Fruit fly (Drosophila melanogaster) whole organism, embryonic: Measurements from ENCODE around the gene Pex11c.
A peak's percentile ranks its signal among the peaks of the same experiment; 100 is the strongest.

Source experiments
- BtbVII ChIP-seq: fragments of 200-800 bp; sonication (Bioruptor generic); optimal IDR thresholded peaks from 3 replicates; lab custom pipeline; 2017; ENCODE audit warnings: missing biosample characterization, mild to moderate bottlenecking, missing genetic modification characterization
- CG10462 ChIP-seq: fragments of 200-800 bp; sonication (Bioruptor generic); optimal IDR thresholded peaks from 2 replicates; lab custom pipeline; 2016; ENCODE audit warnings: missing biosample characterization, missing genetic modification characterization
- CG10543 ChIP-seq: fragments of 200-800 bp; sonication (Bioruptor generic); optimal IDR thresholded peaks from 3 replicates; lab custom pipeline; 2017; ENCODE audit warnings: missing biosample characterization, mild to moderate bottlenecking, missing genetic modification characterization, moderate library complexity
- CG13775 ChIP-seq: fragments of 200-800 bp; sonication (Bioruptor generic); optimal IDR thresholded peaks from 3 replicates; lab custom pipeline; 2017; ENCODE audit warnings: missing biosample characterization, mild to moderate bottlenecking, missing genetic modification characterization
- CG17328 ChIP-seq: fragments of 200-800 bp; sonication (Bioruptor generic); IDR thresholded peaks from 2 replicates; pipeline ENCODE4 v1.3.6; 2022; ENCODE audit warnings: missing biosample characterization, missing genetic modification characterization
- CG2116 ChIP-seq: fragments of 200-800 bp; sonication (Bioruptor generic); optimal IDR thresholded peaks from 3 replicates; lab custom pipeline; 2018; ENCODE audit warnings: missing biosample characterization, mild to moderate bottlenecking, missing genetic modification characterization
- CG2678 ChIP-seq: fragments of 200-800 bp; sonication (Bioruptor generic); optimal IDR thresholded peaks from 3 replicates; lab custom pipeline; 2019; ENCODE audit warnings: missing biosample characterization, mild to moderate bottlenecking, missing genetic modification characterization, moderate library complexity
- CG2712 ChIP-seq: fragments of 200-800 bp; optimal IDR thresholded peaks from 3 replicates; lab custom pipeline; 2019; ENCODE audit warnings: missing biosample characterization, mild to moderate bottlenecking, missing genetic modification characterization, moderate library complexity
- CG3281 ChIP-seq: fragments of 200-800 bp; sonication (Bioruptor generic); optimal IDR thresholded peaks from 3 replicates; lab custom pipeline; 2017; ENCODE audit warnings: missing biosample characterization, mild to moderate bottlenecking, missing genetic modification characterization
- CG33213 ChIP-seq: fragments of 200-800 bp; sonication (Bioruptor generic); optimal IDR thresholded peaks from 3 replicates; lab custom pipeline; 2016; ENCODE audit warnings: missing biosample characterization, missing genetic modification characterization
- CG3838 ChIP-seq: fragments of 200-800 bp; sonication (Bioruptor generic); optimal IDR thresholded peaks from 3 replicates; lab custom pipeline; 2016; ENCODE audit warnings: missing biosample characterization, missing genetic modification characterization
- CG6272 ChIP-seq: fragments of 200-800 bp; sonication (Bioruptor generic); IDR thresholded peaks from 2 replicates; pipeline ENCODE4 v1.3.6; 2022; ENCODE audit warnings: missing biosample characterization, missing genetic modification characterization
- CG6683 ChIP-seq: fragments of 200-800 bp; sonication (Bioruptor generic); optimal IDR thresholded peaks from 2 replicates; lab custom pipeline; 2017; ENCODE audit warnings: missing biosample characterization, mild to moderate bottlenecking, missing genetic modification characterization, missing genetic modification reagents
- CG7928 ChIP-seq: fragments of 200-800 bp; sonication (Bioruptor generic); optimal IDR thresholded peaks from 2 replicates; lab custom pipeline; 2017; ENCODE audit warnings: missing biosample characterization, mild to moderate bottlenecking, missing genetic modification characterization
- CG8281 ChIP-seq: fragments of 200-800 bp; sonication (Bioruptor generic); optimal IDR thresholded peaks from 2 replicates; lab custom pipeline; 2018; ENCODE audit warnings: missing biosample characterization, mild to moderate bottlenecking, missing genetic modification characterization, moderate library complexity
- CG8290 ChIP-seq, 3 experiments: fragments of 200-800 bp; sonication (Bioruptor generic); optimal IDR thresholded peaks; 2 replicates each; lab custom pipeline; 2016 to 2019; ENCODE audit warnings: missing biosample characterization in 3 of 3, missing genetic modification characterization in 3 of 3, mild to moderate bottlenecking in 2 of 3, moderate library complexity in 1 of 3
- CkIIα-i1 ChIP-seq: fragments of 200-800 bp; sonication (Bioruptor generic); IDR thresholded peaks from 2 replicates; pipeline ENCODE4 v1.3.6; 2022; ENCODE audit warnings: missing biosample characterization, missing genetic modification characterization
- Dref ChIP-seq: fragments of 200-800 bp; sonication (Bioruptor generic); IDR thresholded peaks from 2 replicates; pipeline ENCODE4 v1.3.6; 2022; ENCODE audit warnings: missing biosample characterization, missing genetic modification characterization
- HLH3B ChIP-seq: fragments of 200-800 bp; sonication (Bioruptor generic); IDR thresholded peaks from 2 replicates; pipeline ENCODE4 v1.3.6; 2022; ENCODE audit warnings: missing biosample characterization, missing genetic modification characterization
- Lim3 ChIP-seq: fragments of 200-800 bp; sonication (Bioruptor generic); IDR thresholded peaks from 2 replicates; pipeline ENCODE4 v1.3.6; 2022; ENCODE audit warnings: missing biosample characterization, missing genetic modification characterization
- MTF-1 ChIP-seq: fragments of 200-800 bp; sonication (Bioruptor generic); optimal IDR thresholded peaks from 2 replicates; lab custom pipeline; 2018; ENCODE audit warnings: missing biosample characterization, mild to moderate bottlenecking, missing genetic modification characterization, borderline replicate concordance
- NK7.1 ChIP-seq: fragments of 200-800 bp; sonication (Bioruptor generic); optimal IDR thresholded peaks from 3 replicates; lab custom pipeline; 2016; ENCODE audit warnings: missing biosample characterization, missing genetic modification characterization
- Usf ChIP-seq: fragments of 200-800 bp; sonication (Bioruptor generic); optimal IDR thresholded peaks from 2 replicates; lab custom pipeline; 2017; ENCODE audit warnings: missing genotype, missing biosample characterization, missing genetic modification characterization
- Vsx1 ChIP-seq: fragments of 200-800 bp; sonication (Bioruptor generic); optimal IDR thresholded peaks from 2 replicates; lab custom pipeline; 2017; ENCODE audit warnings: missing biosample characterization, mild to moderate bottlenecking, missing genetic modification characterization, missing genetic modification reagents
- ap ChIP-seq: fragments of 200-800 bp; sonication (Bioruptor generic); IDR thresholded peaks from 2 replicates; pipeline ENCODE4 v1.3.6; 2022; ENCODE audit warnings: missing biosample characterization, missing genetic modification characterization
- bab2 ChIP-seq: fragments of 200-800 bp; sonication (Bioruptor generic); optimal IDR thresholded peaks from 2 replicates; lab custom pipeline; 2016; ENCODE audit warnings: missing biosample characterization, missing genetic modification characterization
- br ChIP-seq: fragments of >200 bp; optimal IDR thresholded peaks from 2 replicates; lab custom pipeline; 2017
- cas ChIP-seq: fragments of 200-800 bp; sonication (Bioruptor generic); IDR thresholded peaks from 2 replicates; pipeline ENCODE4 v1.3.6; 2022; ENCODE audit warnings: missing biosample characterization, missing genetic modification characterization
- chinmo ChIP-seq: fragments of 200-800 bp; sonication (Bioruptor generic); IDR thresholded peaks from 4 replicates; pipeline ENCODE4 v1.3.6; 2022; ENCODE audit warnings: missing biosample characterization, missing genetic modification characterization; ENCODE audit not compliant: partially characterized antibody
- chn ChIP-seq: fragments of 200-800 bp; sonication (Bioruptor generic); optimal IDR thresholded peaks from 2 replicates; lab custom pipeline; 2016; ENCODE audit warnings: missing biosample characterization, missing genetic modification characterization
- corto ChIP-seq: fragments of 200-800 bp; sonication (Bioruptor generic); optimal IDR thresholded peaks from 2 replicates; lab custom pipeline; 2016; ENCODE audit warnings: missing biosample characterization, mild to moderate bottlenecking, missing genetic modification characterization, moderate library complexity
- cwo ChIP-seq: fragments of 200-800 bp; sonication (Bioruptor generic); optimal IDR thresholded peaks from 3 replicates; lab custom pipeline; 2017; ENCODE audit warnings: missing biosample characterization, missing genetic modification characterization, mild to moderate bottlenecking, moderate library complexity, missing genetic modification reagents
- dan ChIP-seq: fragments of 200-800 bp; sonication (Bioruptor generic); IDR thresholded peaks from 2 replicates; pipeline ENCODE4 v1.3.6; 2022; ENCODE audit warnings: missing biosample characterization, missing genetic modification characterization
- exex ChIP-seq: fragments of 200-800 bp; sonication (Bioruptor generic); optimal IDR thresholded peaks from 4 replicates; lab custom pipeline; 2018; ENCODE audit warnings: missing biosample characterization, mild to moderate bottlenecking, missing genetic modification characterization, moderate library complexity
- grn ChIP-seq: fragments of 200-800 bp; sonication (Bioruptor generic); optimal IDR thresholded peaks from 3 replicates; lab custom pipeline; 2017; ENCODE audit warnings: missing biosample characterization, missing genetic modification characterization
- gsb-n ChIP-seq: fragments of 200-800 bp; sonication (Bioruptor generic); optimal IDR thresholded peaks from 3 replicates; lab custom pipeline; 2018; ENCODE audit warnings: missing biosample characterization, mild to moderate bottlenecking, missing genetic modification characterization
- hth ChIP-seq: fragments of >200 bp; optimal IDR thresholded peaks from 2 replicates; lab custom pipeline; 2017; ENCODE audit warnings: inconsistent platforms
- jigr1 ChIP-seq: fragments of 200-800 bp; sonication (Bioruptor generic); IDR thresholded peaks from 3 replicates; pipeline ENCODE4 v1.3.6; 2022; ENCODE audit warnings: missing biosample characterization, missing genetic modification characterization
- lab ChIP-seq: fragments of 200-800 bp; sonication (Bioruptor generic); optimal IDR thresholded peaks from 3 replicates; lab custom pipeline; 2017; ENCODE audit warnings: missing biosample characterization, missing genetic modification characterization, mild to moderate bottlenecking, moderate library complexity, missing genetic modification reagents
- p53 ChIP-seq: fragments of 200-800 bp; sonication (Bioruptor generic); optimal IDR thresholded peaks from 2 replicates; lab custom pipeline; 2016; ENCODE audit warnings: missing biosample characterization, missing genetic modification characterization
- pan ChIP-seq, 4 experiments: fragments of >200 bp in 3 of 4; fragments of 200-800 bp in 1 of 4; sonication (Bioruptor generic) in 1 of 4; optimal IDR thresholded peaks in 3 of 4; IDR thresholded peaks in 1 of 4; 2 replicates each; pipeline versions ENCODE4 v1.3.6 to Lab custom; 2017 to 2022; ENCODE audit warnings: missing biosample characterization in 2 of 4, missing genetic modification characterization in 2 of 4, mixed read lengths in 1 of 4
- repo ChIP-seq: fragments of 200-800 bp; sonication (Bioruptor generic); optimal IDR thresholded peaks from 2 replicates; lab custom pipeline; 2016; ENCODE audit warnings: missing biosample characterization, missing genetic modification characterization
- scrt ChIP-seq: fragments of 200-800 bp; sonication (Bioruptor generic); optimal IDR thresholded peaks from 2 replicates; lab custom pipeline; 2018; ENCODE audit warnings: missing biosample characterization, mild to moderate bottlenecking, missing genetic modification characterization, moderate library complexity
- sens ChIP-seq: fragments of 200-800 bp; sonication (Bioruptor generic); peaks from one replicate; lab custom pipeline; 2016; ENCODE audit warnings: missing biosample characterization, missing genetic modification characterization
- so ChIP-seq: fragments of 200-800 bp; sonication (Bioruptor generic); IDR thresholded peaks from 3 replicates; pipeline ENCODE4 v1.3.6; 2022; ENCODE audit warnings: missing biosample characterization, missing genetic modification characterization
- sob ChIP-seq: fragments of 200-800 bp; sonication (Bioruptor generic); IDR thresholded peaks from 2 replicates; pipeline ENCODE4 v1.3.6; 2022; ENCODE audit warnings: missing biosample characterization, missing genetic modification characterization
- ssp ChIP-seq: fragments of 200-800 bp; sonication (Bioruptor generic); IDR thresholded peaks from 2 replicates; pipeline ENCODE4 v1.3.6; 2022; ENCODE audit warnings: missing biosample characterization, missing genetic modification characterization
- toy ChIP-seq: fragments of 200-800 bp; sonication (Bioruptor generic); IDR thresholded peaks from 2 replicates; pipeline ENCODE4 v1.3.6; 2022; ENCODE audit warnings: missing biosample characterization, missing genetic modification characterization
- trem ChIP-seq: fragments of 200-800 bp; optimal IDR thresholded peaks from 3 replicates; lab custom pipeline; 2019; ENCODE audit warnings: missing biosample characterization, mild to moderate bottlenecking, missing genetic modification characterization, moderate library complexity
- unc-4 ChIP-seq: fragments of 200-800 bp; sonication (Bioruptor generic); IDR thresholded peaks from 2 replicates; pipeline ENCODE4 v1.3.6; 2022; ENCODE audit warnings: missing biosample characterization, missing genetic modification characterization; ENCODE audit not compliant: partially characterized antibody
- usp ChIP-seq: fragments of >200 bp; optimal IDR thresholded peaks from 2 replicates; lab custom pipeline; 2017; ENCODE audit warnings: missing biosample characterization, missing genetic modification characterization

The Pex11c gene

dm6 chr3R:23226521-23227039 lies 31.6 kb upstream of the Pex11c start, which contains the start of gene cnc (continued):
- no peak for TF ChIP-seq usp (GFP tag; lab: Kevin White, UChicago)
- TF ChIP-seq CG3281 (GFP tag; lab: Kevin White, UChicago): no peak
- TF ChIP-seq CG6683: peak; percentile 15
- TF ChIP-seq CG2712 (tag; lab: Kevin White, UChicago): no peak
- TF ChIP-seq bab2 (GFP tag; lab: Kevin White, UChicago): no peak
- peak; percentile 4 for TF ChIP-seq trem (tag; lab: Kevin White, UChicago)
- no peak for TF ChIP-seq Usf (GFP tag; lab: Kevin White, UChicago)
- TF ChIP-seq gsb-n (tag; lab: Kevin White, UChicago): no peak
- no peak for TF ChIP-seq jigr1 (GFP tag; lab: Robert Waterston, UW)
- no peak for TF ChIP-seq cas (GFP tag; lab: Robert Waterston, UW)
- TF ChIP-seq CG8281: no peak
- peak; percentile 18 for TF ChIP-seq MTF-1 (GFP tag; lab: Kevin White, UChicago)
- TF ChIP-seq br (lab: Kevin White, UChicago): no peak
- peak; percentile 18 for TF ChIP-seq BtbVII
- TF ChIP-seq chinmo (GFP tag; lab: Robert Waterston, UW): peak; percentile 97
- no peak for TF ChIP-seq CkIIα-i1
- no peak for TF ChIP-seq CG2116
- no peak for TF ChIP-seq CG13775 (GFP tag; lab: Kevin White, UChicago)
- no peak for TF ChIP-seq CG3838
- no peak for TF ChIP-seq HLH3B
- no peak for TF ChIP-seq hth (lab: Kevin White, UChicago)
- no peak for TF ChIP-seq corto (GFP tag; lab: Kevin White, UChicago)
- no peak for TF ChIP-seq CG33213 (GFP tag; lab: Kevin White, UChicago)
- peak; percentile 57 for TF ChIP-seq sens (GFP tag; lab: Kevin White, UChicago)
- TF ChIP-seq so (GFP tag; lab: Robert Waterston, UW): peak; percentile 79; the same call in 2 of the 3 replicates
- TF ChIP-seq Lim3 (GFP tag; lab: Robert Waterston, UW): no peak
- TF ChIP-seq unc-4 (GFP tag; lab: Robert Waterston, UW): peak; percentile 42
- TF ChIP-seq CG10462 (GFP tag; lab: Kevin White, UChicago): no peak
- no peak for TF ChIP-seq ap (GFP tag; lab: Robert Waterston, UW)
- peak; percentile 84 for TF ChIP-seq CG10543 (GFP tag; lab: Kevin White, UChicago)

- TF ChIP-seq ssp (GFP tag; lab: Robert Waterston, UW) (no peak), lab (GFP tag; lab: Kevin White, UChicago) (peak; percentile 61), exex (tag; lab: Kevin White, UChicago) (peak; percentile 96), grn (GFP tag; lab: Kevin White, UChicago) (peak; percentile 18), Vsx1 (peak; percentile 25), CG8290 (GFP tag; optimal IDR thresholded peaks at IDR 0.05; lab: Kevin White, UChicago) (no peak), CG8290 (tag; optimal IDR thresholded peaks at IDR 0.05; lab: Kevin White, UChicago) (no peak), CG6272 (GFP tag; lab: Robert Waterston, UW) (no peak), NK7.1 (GFP tag; lab: Kevin White, UChicago) (no peak), sob (GFP tag; lab: Robert Waterston, UW) (no peak; the same call in 1 of the 2 replicates), p53 (GFP tag; lab: Kevin White, UChicago) (no peak), chn (GFP tag; lab: Kevin White, UChicago) (no peak), CG17328 (GFP tag; lab: Robert Waterston, UW) (no peak), CG2678 (tag; lab: Kevin White, UChicago) (peak; percentile 68), cwo (peak; percentile 59), dan (GFP tag; lab: Robert Waterston, UW) (no peak), CG7928 (no peak), repo (no peak), scrt (GFP tag; lab: Kevin White, UChicago) (peak; percentile 6), toy (no peak), Dref (GFP tag; lab: Robert Waterston, UW) (no peak), pan (optimal IDR thresholded peaks at IDR 0.05; lab: Kevin White, UChicago) (no peak), pan (GFP tag; optimal IDR thresholded peaks at IDR 0.05 in 1 of 2, IDR thresholded peaks at IDR 0.05 in 1 of 2) (no peak)
These were observed 29.4 kb upstream of the Pex11c start for dm6 chr3R:23228605-23229264.
